Worm (Caenorhabditis elegans): ENCODE data around the gene tcer-1.

tcer-1 gene

DNA sequence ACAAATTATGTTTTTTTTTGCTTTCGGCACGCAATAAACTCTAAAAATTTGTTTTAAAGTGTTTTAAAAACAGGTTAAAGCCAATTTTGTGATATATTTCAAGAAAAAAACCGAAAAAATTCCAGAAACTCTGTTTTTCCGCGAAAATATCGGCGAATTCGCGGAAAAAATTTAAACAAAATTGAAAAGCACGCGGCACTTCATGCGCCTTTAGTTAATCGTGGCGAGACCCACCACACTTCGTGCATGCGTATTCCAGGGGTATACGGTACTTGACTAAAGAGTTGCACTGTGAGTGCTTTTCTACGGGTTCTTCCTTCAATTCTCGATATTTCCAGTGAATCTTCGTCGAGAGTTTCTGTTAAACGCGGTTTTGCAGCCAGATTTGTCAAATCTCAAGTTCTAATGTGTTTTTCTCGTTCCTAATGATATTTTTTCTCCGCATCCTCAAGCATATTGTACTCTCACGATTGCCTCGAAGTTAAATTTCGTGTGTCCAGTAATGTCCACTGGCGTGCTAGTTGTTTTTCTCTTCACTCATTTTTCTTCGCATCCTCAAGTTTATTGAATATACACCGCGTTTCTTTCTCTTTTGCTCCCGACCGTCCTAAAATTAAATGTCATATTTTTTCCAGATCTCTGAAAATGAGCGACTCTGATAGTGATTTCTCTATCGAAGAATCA lies 12.1 kb downstream of the tcer-1 start, which contains the start of gene cin-4:
Gene cin-4, plus strand, starts transcription at position 634 of the 684 bp plus-strand sequence.
- TF ChIP-seq lin-38 (GFP tag; IDR thresholded peaks at IDR 0.05) (peak; percentile 54), Y48G9A.11 (GFP tag; IDR thresholded peaks at IDR 0.05) (peak; percentile 47; the same call in 1 of the 2 replicates), lir-3 (tag; optimal IDR thresholded peaks at IDR 0.05) (no peak), hif-1 (tag; optimal IDR thresholded peaks at IDR 0.05) (no peak), unc-130 (GFP tag; optimal IDR thresholded peaks at IDR 0.05) (peak; percentile 42)

DNA sequence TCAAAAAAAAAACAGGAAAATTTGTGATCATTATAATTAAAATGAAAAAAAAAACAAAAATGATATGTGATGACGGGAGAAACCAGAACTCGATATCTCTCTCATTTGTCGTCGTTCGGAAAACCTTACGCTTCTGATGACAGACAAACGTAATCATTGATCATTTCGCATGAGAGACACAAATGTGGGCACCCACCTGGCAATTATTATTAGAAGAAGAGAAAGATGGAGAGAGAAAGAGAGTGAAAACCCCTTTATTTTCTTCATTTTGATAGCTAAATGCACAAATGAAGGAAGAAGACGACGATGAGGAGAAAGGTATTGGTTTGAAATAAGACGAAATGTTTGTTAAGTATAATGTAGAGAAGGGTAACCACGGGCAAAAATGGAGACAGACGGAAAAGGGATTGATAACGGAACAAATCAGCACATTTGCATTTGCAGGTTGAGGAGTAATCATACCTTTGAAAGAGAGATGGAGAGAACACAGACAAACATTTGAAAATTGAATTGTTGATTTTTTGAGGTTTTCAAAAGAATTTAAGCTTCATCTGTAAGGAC lies 18.7 kb downstream of the tcer-1 start:
- TF ChIP-seq aly-2 (tag; optimal IDR thresholded peaks at IDR 0.05) (no peak), snpc-1.2 (GFP tag; IDR thresholded peaks at IDR 0.05) (no peak), ama-1 (optimal IDR thresholded peaks at IDR 0.05) (no peak), mdt-29 (GFP tag; IDR thresholded peaks at IDR 0.05) (no peak), nhr-76 (tag; optimal IDR thresholded peaks at IDR 0.05) (no peak), dmd-8 (GFP tag; IDR thresholded peaks at IDR 0.05) (no peak), ceh-62 (tag; optimal IDR thresholded peaks at IDR 0.05) (no peak), skn-1 (tag; optimal IDR thresholded peaks at IDR 0.05) (no peak), zip-2 (tag; optimal IDR thresholded peaks at IDR 0.05) (no peak), hlh-30 (tag; optimal IDR thresholded peaks at IDR 0.05; ENCODE audit: insufficient read depth) (peak; percentile 11), daf-16 (GFP tag; optimal IDR thresholded peaks at IDR 0.05) (no peak), daf-16 (tag; optimal IDR thresholded peaks at IDR 0.05) (peak; percentile 69), fkh-10 (GFP tag; optimal IDR thresholded peaks at IDR 0.05) (no peak), T20F7.1 (GFP tag; optimal IDR thresholded peaks at IDR 0.05) (peak; percentile 52), ceh-20 (GFP tag; IDR thresholded peaks at IDR 0.05) (no peak), zfp-2 (tag; optimal IDR thresholded peaks at IDR 0.05) (no peak), lin-38 (GFP tag; IDR thresholded peaks at IDR 0.05) (no peak), spr-3 (GFP tag; optimal IDR thresholded peaks at IDR 0.05) (no peak), nhr-11 (tag; optimal IDR thresholded peaks at IDR 0.05) (no peak), R02D3.7 (tag; optimal IDR thresholded peaks at IDR 0.05) (no peak), dve-1 (tag; optimal IDR thresholded peaks at IDR 0.05; ENCODE audit: insufficient read depth) (peak; percentile 37), php-3 (GFP tag; IDR thresholded peaks at IDR 0.05) (0 out of 2 replicates have a peak, but pooled peaks have one; percentile 25), Y48G9A.11 (GFP tag; IDR thresholded peaks at IDR 0.05) (no peak), arid-1 (GFP tag; conservative IDR thresholded peaks at IDR 0.05) (no peak), dpl-1 (GFP tag; optimal IDR thresholded peaks at IDR 0.05) (no peak), nhr-28 (tag; optimal IDR thresholded peaks at IDR 0.05) (peak; percentile 62), mdl-1 (tag; optimal IDR thresholded peaks at IDR 0.05) (peak in 1 of 2 experiments; percentile 14), lin-15B (tag; optimal IDR thresholded peaks at IDR 0.05) (no peak), mes-2 (tag; optimal IDR thresholded peaks at IDR 0.05; ENCODE audit: poor library complexity, severe bottlenecking) (no peak), nhr-42 (GFP tag; IDR thresholded peaks at IDR 0.05) (no peak), daf-8 (GFP tag; IDR thresholded peaks at IDR 0.05) (no peak), dmd-6 (GFP tag; IDR thresholded peaks at IDR 0.05) (peak; percentile 71), daf-12 (tag; optimal IDR thresholded peaks at IDR 0.05) (no peak), ceh-82 (tag; optimal IDR thresholded peaks at IDR 0.05) (no peak), nhr-77 (tag; optimal IDR thresholded peaks at IDR 0.05) (peak; percentile 64), zfp-3 (GFP tag; conservative IDR thresholded peaks at IDR 0.05) (no peak), tra-1 (GFP tag; IDR thresholded peaks at IDR 0.05) (no peak), mep-1 (tag; optimal IDR thresholded peaks at IDR 0.05) (no peak), aha-1 (tag) (peak; percentile 93), pqm-1 (tag; optimal IDR thresholded peaks at IDR 0.05) (peak; percentile 70), F37D6.2 (tag; optimal IDR thresholded peaks at IDR 0.05) (no peak), vab-7 (GFP tag; IDR thresholded peaks at IDR 0.05) (no peak), egl-27 (tag; optimal IDR thresholded peaks at IDR 0.05) (no peak), cey-2 (tag; optimal IDR thresholded peaks at IDR 0.05; ENCODE audit: borderline replicate concordance, insufficient read depth) (no peak), unc-62 (GFP tag; optimal IDR thresholded peaks at IDR 0.05 in 1 of 2) (peak in 1 of 2 experiments; percentile 95), unc-62 (tag; optimal IDR thresholded peaks at IDR 0.05) (no peak)

All from whole organism, L4 larva.